Worm (Caenorhabditis elegans) whole organism, L3 larva: ENCODE results near the gene B0432.11.

ENCODE experiments used
- elt-2 ChIP-seq: sonication (generic microtip); optimal IDR thresholded peaks from 2 replicates; lab custom pipeline; 2016; ENCODE audit warnings: missing genetic modification reagents, mild to moderate bottlenecking, missing genetic modification characterization, missing compliant biosample characterization
- elt-3 ChIP-seq, 3 experiments: fragments of 150-350 bp in 1 of 3; sonication (generic microtip) in 2 of 3; optimal IDR thresholded peaks; 2 replicates in 2 of 3; 4 replicates in 1 of 3; lab custom pipeline; 2014 to 2017; ENCODE audit warnings: missing biosample characterization in 3 of 3, missing genetic modification characterization in 3 of 3
- eor-1 ChIP-seq, 2 experiments: fragments of 150-350 bp; optimal IDR thresholded peaks; 2 replicates each; lab custom pipeline; 2014 to 2018; ENCODE audit warnings: missing biosample characterization in 2 of 2, missing genetic modification characterization in 2 of 2
- fkh-2 ChIP-seq: fragments of 150-350 bp; optimal IDR thresholded peaks from 2 replicates; lab custom pipeline; 2014; ENCODE audit warnings: missing biosample characterization, missing genetic modification reagents, missing genetic modification characterization
- lin-15B ChIP-seq: fragments of 150-350 bp; optimal IDR thresholded peaks from 2 replicates; lab custom pipeline; 2014; ENCODE audit warnings: missing biosample characterization, missing genetic modification characterization
- nhr-11 ChIP-seq: fragments of 150-350 bp; optimal IDR thresholded peaks from 2 replicates; lab custom pipeline; 2014; ENCODE audit warnings: missing biosample characterization, missing genetic modification characterization
- nhr-23 ChIP-seq: fragments of 150-350 bp; optimal IDR thresholded peaks from 2 replicates; lab custom pipeline; 2014; ENCODE audit warnings: missing biosample characterization, missing genetic modification reagents, missing genetic modification characterization
- nhr-77 ChIP-seq: fragments of 150-350 bp; optimal IDR thresholded peaks from 2 replicates; lab custom pipeline; 2014; ENCODE audit warnings: missing biosample characterization, missing genetic modification characterization
- sea-2 ChIP-seq: fragments of 150-350 bp; sonication (generic microtip); optimal IDR thresholded peaks from 4 replicates; lab custom pipeline; 2014; ENCODE audit warnings: missing biosample characterization, missing genetic modification reagents, missing genetic modification characterization
- unc-39 ChIP-seq: sonication (generic microtip); optimal IDR thresholded peaks from 4 replicates; lab custom pipeline; 2017; ENCODE audit warnings: missing biosample characterization, missing genetic modification characterization
- ztf-4 ChIP-seq: fragments of 150-350 bp; optimal IDR thresholded peaks from 2 replicates; lab custom pipeline; 2014; ENCODE audit warnings: missing biosample characterization, missing genetic modification characterization

Gene B0432.11

ce11 chrII:247736-248135, 46.8 kb downstream of the B0432.11 start:
- TF ChIP-seq sea-2 (no peak), nhr-11 (tag; lab: Kevin White, UChicago) (no peak), nhr-23 (tag; lab: Kevin White, UChicago) (no peak), eor-1 (tag; optimal IDR thresholded peaks at IDR 0.05; lab: Kevin White, UChicago) (no peak), elt-3 (tag; optimal IDR thresholded peaks at IDR 0.05; lab: Kevin White, UChicago) (no peak), elt-2 (no peak), fkh-2 (tag; lab: Kevin White, UChicago) (no peak), lin-15B (no peak), ztf-4 (no peak), unc-39 (no peak), nhr-77 (tag; lab: Kevin White, UChicago) (no peak)
